Worm (Caenorhabditis elegans): Measurements from ENCODE around the gene acl-7.

DNA sequence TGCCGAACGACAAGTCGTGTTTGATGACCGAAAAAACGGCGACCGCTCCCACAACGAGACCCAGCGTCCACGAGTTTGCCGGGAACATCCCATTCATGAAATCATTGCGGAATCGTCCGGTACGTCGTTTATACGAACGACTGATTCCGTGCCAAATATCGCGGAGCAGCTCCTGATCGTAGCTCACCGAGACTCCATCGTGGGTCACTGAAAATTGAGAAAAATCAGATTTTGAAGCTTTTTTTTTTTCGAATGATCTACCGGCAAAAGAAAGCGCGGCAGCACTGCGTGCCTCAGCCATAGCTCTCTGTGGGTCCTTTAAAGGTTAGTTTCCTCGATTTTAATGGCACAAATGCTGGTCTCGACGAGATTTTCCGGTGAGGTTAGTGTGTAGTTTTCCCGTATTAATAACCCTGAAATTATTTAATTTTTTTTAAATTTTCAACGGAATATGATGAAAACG, 20.2 kb downstream of the acl-7 start, which contains the start of gene cpt-1:
- TF ChIP-seq tlf-1 (GFP tag; optimal IDR thresholded peaks at IDR 0.05) (no peak), dpl-1 (GFP tag; optimal IDR thresholded peaks at IDR 0.05) (no peak), K12H6.12 (tag; optimal IDR thresholded peaks at IDR 0.05) (no peak), Y56A3A.18 (GFP tag; IDR thresholded peaks at IDR 0.05) (no peak), hlh-12 (tag; optimal IDR thresholded peaks at IDR 0.05) (no peak), Y53F4B.3 (GFP tag; IDR thresholded peaks at IDR 0.05) (no peak), hlh-26 (GFP tag; conservative IDR thresholded peaks at IDR 0.05) (no peak), F55B11.4 (tag; optimal IDR thresholded peaks at IDR 0.05; ENCODE audit: borderline replicate concordance, insufficient read depth) (no peak), ets-4 (GFP tag; optimal IDR thresholded peaks at IDR 0.05) (no peak), lsy-27 (tag; optimal IDR thresholded peaks at IDR 0.05; ENCODE audit: borderline replicate concordance, insufficient read depth) (no peak), somi-1 (GFP tag; optimal IDR thresholded peaks at IDR 0.05) (no peak)
